Worm (Caenorhabditis elegans) whole organism, mixed stage, embryonic: ENCODE results near the gene C47D12.4.

ENCODE experiments used
- M03D4.4 ChIP-seq: sonication (generic microtip); optimal IDR thresholded peaks from 2 replicates; lab custom pipeline; 2017; ENCODE audit warnings: mild to moderate bottlenecking, missing genetic modification characterization, missing compliant biosample characterization
- bed-3 ChIP-seq: fragments of 200-800 bp; sonication (Bioruptor generic); optimal IDR thresholded peaks from 3 replicates; lab custom pipeline; 2018; ENCODE audit warnings: mild to moderate bottlenecking, missing genetic modification characterization, moderate library complexity, missing compliant biosample characterization
- blmp-1 ChIP-seq: fragments of 150-350 bp; optimal IDR thresholded peaks from 2 replicates; lab custom pipeline; 2014; ENCODE audit warnings: missing biosample characterization, missing genetic modification characterization
- ceh-39 ChIP-seq: fragments of 150-350 bp; optimal IDR thresholded peaks from 2 replicates; lab custom pipeline; 2014; ENCODE audit warnings: missing biosample characterization, missing genetic modification characterization
- ceh-83 ChIP-seq: fragments of 200-800 bp; sonication (Bioruptor generic); optimal IDR thresholded peaks from 2 replicates; lab custom pipeline; 2018; ENCODE audit warnings: mild to moderate bottlenecking, missing genetic modification characterization, missing compliant biosample characterization
- ces-1 ChIP-seq: fragments of 150-350 bp; optimal IDR thresholded peaks from 2 replicates; lab custom pipeline; 2014; ENCODE audit warnings: missing biosample characterization, missing genetic modification reagents, missing genetic modification characterization
- cnd-1 ChIP-seq: fragments of 200-800 bp; sonication (Bioruptor generic); optimal IDR thresholded peaks from 2 replicates; lab custom pipeline; 2018; ENCODE audit warnings: mild to moderate bottlenecking, missing genetic modification characterization, missing compliant biosample characterization
- drap-1 ChIP-seq: fragments of 200-800 bp; sonication (Bioruptor generic); optimal IDR thresholded peaks from 3 replicates; lab custom pipeline; 2018; ENCODE audit warnings: mild to moderate bottlenecking, missing genetic modification characterization, missing compliant biosample characterization
- flh-1 ChIP-seq: fragments of 200-800 bp; sonication (Bioruptor generic); optimal IDR thresholded peaks from 2 replicates; lab custom pipeline; 2018; ENCODE audit warnings: mild to moderate bottlenecking, missing genetic modification characterization, moderate library complexity, missing compliant biosample characterization
- ham-2 ChIP-seq: fragments of 200-800 bp; sonication (Bioruptor generic); optimal IDR thresholded peaks from 2 replicates; lab custom pipeline; 2018; ENCODE audit warnings: mild to moderate bottlenecking, missing genetic modification characterization, missing compliant biosample characterization
- hlh-1 ChIP-seq: fragments of 150-350 bp; optimal IDR thresholded peaks from 2 replicates; lab custom pipeline; 2014; ENCODE audit warnings: missing biosample characterization, missing genetic modification reagents, missing genetic modification characterization
- lsy-2 ChIP-seq: fragments of 150-350 bp; optimal IDR thresholded peaks from 2 replicates; lab custom pipeline; 2014; ENCODE audit warnings: missing biosample characterization, missing genetic modification characterization
- mab-5 ChIP-seq: fragments of 150-350 bp; optimal IDR thresholded peaks from 2 replicates; lab custom pipeline; 2014; ENCODE audit warnings: missing biosample characterization, missing genetic modification characterization
- mep-1 ChIP-seq: fragments of 150-350 bp; optimal IDR thresholded peaks from 2 replicates; lab custom pipeline; 2017; ENCODE audit warnings: missing biosample characterization, missing genetic modification reagents, missing genetic modification characterization, inconsistent platforms
- mls-2 ChIP-seq: sonication (generic microtip); optimal IDR thresholded peaks from 2 replicates; lab custom pipeline; 2016; ENCODE audit warnings: mild to moderate bottlenecking, missing genetic modification characterization, moderate library complexity, missing compliant biosample characterization
- nhr-12 ChIP-seq: fragments of 150-350 bp; optimal IDR thresholded peaks from 2 replicates; lab custom pipeline; 2014; ENCODE audit warnings: missing biosample characterization, missing genetic modification characterization
- nhr-2 ChIP-seq: fragments of 150-350 bp; optimal IDR thresholded peaks from 2 replicates; lab custom pipeline; 2014; ENCODE audit warnings: missing biosample characterization, missing genetic modification characterization
- nhr-76 ChIP-seq: sonication (generic microtip); optimal IDR thresholded peaks from 2 replicates; lab custom pipeline; 2017; ENCODE audit warnings: missing biosample characterization, missing genetic modification characterization
- pha-4 ChIP-seq: fragments of 150-350 bp; optimal IDR thresholded peaks from 2 replicates; lab custom pipeline; 2018; ENCODE audit warnings: missing biosample characterization, missing genetic modification reagents, missing genetic modification characterization
- snpc-4 ChIP-seq: fragments of 150-350 bp; optimal IDR thresholded peaks from 2 replicates; lab custom pipeline; 2014; ENCODE audit warnings: missing biosample characterization, missing genetic modification characterization
- sptf-1 ChIP-seq: sonication (generic microtip); optimal IDR thresholded peaks from 2 replicates; lab custom pipeline; 2017; ENCODE audit warnings: mild to moderate bottlenecking, missing genetic modification characterization, moderate library complexity, missing compliant biosample characterization
- tbx-8 ChIP-seq: fragments of 200-800 bp; sonication (Bioruptor generic); optimal IDR thresholded peaks from 2 replicates; lab custom pipeline; 2018; ENCODE audit warnings: mild to moderate bottlenecking, missing genetic modification characterization, moderate library complexity, missing compliant biosample characterization
- unc-120 ChIP-seq: sonication (generic microtip); optimal IDR thresholded peaks from 2 replicates; lab custom pipeline; 2017; ENCODE audit warnings: missing genetic modification characterization, missing compliant biosample characterization; ENCODE audit not compliant: poor library complexity, severe bottlenecking
- unc-39 ChIP-seq: fragments of 150-350 bp; optimal IDR thresholded peaks from 2 replicates; lab custom pipeline; 2014; ENCODE audit warnings: missing biosample characterization, missing genetic modification characterization
- unc-62 ChIP-seq: fragments of 150-350 bp; optimal IDR thresholded peaks from 2 replicates; lab custom pipeline; 2014; ENCODE audit warnings: missing biosample characterization, missing genetic modification reagents, missing genetic modification characterization
- zip-8 ChIP-seq: fragments of 150-350 bp; optimal IDR thresholded peaks from 2 replicates; lab custom pipeline; 2014; ENCODE audit warnings: missing biosample characterization, missing genetic modification characterization
- ztf-11 ChIP-seq: fragments of 150-350 bp; optimal IDR thresholded peaks from 2 replicates; lab custom pipeline; 2014; ENCODE audit warnings: missing biosample characterization, missing genetic modification characterization

C47D12.4 gene

DNA sequence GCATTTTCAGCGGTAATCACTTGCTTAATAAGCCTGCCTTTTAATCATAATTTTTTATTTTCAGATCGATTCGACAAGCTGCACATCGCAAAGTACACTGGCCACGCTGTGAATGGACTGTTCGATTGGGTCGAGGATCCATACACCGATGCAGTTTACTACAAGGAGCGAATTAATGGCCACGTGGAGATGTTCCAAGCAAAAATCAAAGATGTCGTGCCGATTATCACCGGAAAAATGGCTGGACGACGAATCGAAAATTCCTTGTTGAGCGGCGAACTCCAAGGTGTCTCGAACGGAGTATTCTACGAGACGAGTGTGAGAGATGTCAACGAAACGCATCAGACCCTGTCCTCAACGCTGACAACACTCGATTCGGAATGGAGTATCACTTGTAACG lies 45.9 kb downstream of the C47D12.4 start:
- no peak for TF ChIP-seq zip-8 (tag; lab: Kevin White, UChicago)
- TF ChIP-seq unc-39 (tag; lab: Kevin White, UChicago), result no peak
- TF ChIP-seq ceh-83 (GFP tag; lab: Kevin White, UChicago), result no peak

ce11 chrII:11728545-11729105 lies 47.1 kb downstream of the C47D12.4 start, which contains the start of gene alh-8:
TSS of gene alh-8 (plus strand) at chrII:11729055.
- TF ChIP-seq unc-120 (tag; lab: Kevin White, UChicago) (peak; percentile 45), ces-1 (no peak), hlh-1 (peak; percentile 91)

DNA sequence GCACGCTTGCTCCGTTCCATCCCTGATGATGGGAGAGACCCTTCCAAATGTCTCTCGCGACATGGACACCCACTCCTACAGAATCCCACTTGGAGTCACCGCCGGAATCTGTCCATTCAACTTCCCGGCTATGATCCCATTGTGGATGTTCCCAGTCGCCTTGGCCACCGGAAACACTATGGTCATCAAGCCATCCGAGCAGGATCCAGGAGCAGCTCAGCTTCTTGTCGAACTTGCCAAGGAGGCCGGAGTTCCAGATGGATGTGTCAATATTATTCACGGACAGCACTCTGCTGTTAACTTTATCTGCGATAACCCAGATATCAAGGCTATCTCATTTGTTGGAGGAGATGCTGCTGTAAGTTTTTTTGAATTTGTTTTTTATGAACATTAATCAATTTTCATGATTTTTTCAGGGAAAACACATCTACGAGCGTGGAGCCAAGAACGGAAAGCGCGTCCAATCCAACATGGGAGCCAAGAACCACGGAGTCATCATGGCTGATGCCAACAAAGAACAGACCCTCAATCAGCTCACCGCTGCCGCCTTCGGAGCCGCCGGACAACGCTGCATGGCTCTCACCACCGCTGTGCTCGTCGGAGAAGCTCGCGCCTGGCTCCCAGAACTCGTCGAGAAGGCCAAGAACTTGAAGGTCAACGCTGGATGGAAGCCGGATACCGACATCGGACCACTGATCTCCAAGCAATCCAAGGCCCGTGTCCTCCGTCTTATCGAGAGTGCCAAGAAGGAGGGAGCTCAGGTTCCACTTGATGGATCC lies 48.4 kb downstream of the C47D12.4 start:
- no peak for TF ChIP-seq nhr-2 (tag; lab: Kevin White, UChicago)
- no peak for TF ChIP-seq sptf-1
- TF ChIP-seq mep-1, result no peak
- no peak for TF ChIP-seq unc-120 (tag; lab: Kevin White, UChicago)
- TF ChIP-seq mls-2 (tag; lab: Kevin White, UChicago), result no peak
- no peak for TF ChIP-seq pha-4 (tag; lab: Kevin White, UChicago)
- TF ChIP-seq ceh-39 (tag; lab: Kevin White, UChicago), result no peak
- no peak for TF ChIP-seq snpc-4 (tag; lab: Kevin White, UChicago)
- TF ChIP-seq cnd-1 (tag; lab: Kevin White, UChicago), result no peak
- TF ChIP-seq bed-3 (GFP tag; lab: Kevin White, UChicago), result no peak
- no peak for TF ChIP-seq hlh-1
- no peak for TF ChIP-seq unc-39 (tag; lab: Kevin White, UChicago)
- no peak for TF ChIP-seq ham-2 (GFP tag; lab: Kevin White, UChicago)
- no peak for TF ChIP-seq tbx-8 (GFP tag; lab: Kevin White, UChicago)
- no peak for TF ChIP-seq mab-5 (tag; lab: Kevin White, UChicago)
- no peak for TF ChIP-seq ztf-11 (tag; lab: Kevin White, UChicago)
- no peak for TF ChIP-seq unc-62 (GFP tag; lab: Kevin White, UChicago)
- TF ChIP-seq ceh-83 (GFP tag; lab: Kevin White, UChicago), result no peak
- no peak for TF ChIP-seq drap-1 (GFP tag; lab: Kevin White, UChicago)
- no peak for TF ChIP-seq lsy-2

ce11 chrII:11731174-11731724 lies 49.7 kb downstream of the C47D12.4 start:
- no peak for TF ChIP-seq M03D4.4 (tag; lab: Kevin White, UChicago)
- no peak for TF ChIP-seq flh-1 (GFP tag; lab: Kevin White, UChicago)
- TF ChIP-seq lsy-2, result no peak
- TF ChIP-seq mep-1, result no peak
- TF ChIP-seq ceh-83 (GFP tag; lab: Kevin White, UChicago), result no peak
- TF ChIP-seq nhr-76 (tag; lab: Kevin White, UChicago), result no peak
- TF ChIP-seq pha-4 (tag; lab: Kevin White, UChicago), result no peak
- no peak for TF ChIP-seq unc-39 (tag; lab: Kevin White, UChicago)
- no peak for TF ChIP-seq nhr-12
- TF ChIP-seq blmp-1 (tag; lab: Kevin White, UChicago), result no peak
